Worm (Caenorhabditis elegans) whole organism, L2 larva: ENCODE measurements around the gene seld-1.

ENCODE experiments used
- F13H6.1 ChIP-seq: sonication (generic microtip); optimal IDR thresholded peaks from 2 replicates; lab custom pipeline; 2016; ENCODE audit warnings: missing genetic modification characterization, missing compliant biosample characterization
- aly-2 ChIP-seq: fragments of 150-350 bp; optimal IDR thresholded peaks from 2 replicates; lab custom pipeline; 2014; ENCODE audit warnings: missing biosample characterization, missing genetic modification characterization
- ama-1 ChIP-seq: fragments of 150-350 bp; optimal IDR thresholded peaks from 2 replicates; lab custom pipeline; 2018; ENCODE audit warnings: inconsistent platforms
- fos-1 ChIP-seq: fragments of 150-350 bp; optimal IDR thresholded peaks from 2 replicates; lab custom pipeline; 2014; ENCODE audit warnings: missing biosample characterization, missing genetic modification characterization
- lin-11 ChIP-seq: fragments of 150-350 bp; sonication (generic microtip); optimal IDR thresholded peaks from 2 replicates; lab custom pipeline; 2014; ENCODE audit warnings: missing biosample characterization, missing genetic modification characterization, inconsistent platforms, mixed read lengths
- mdl-1 ChIP-seq, 2 experiments: fragments of 150-350 bp in 1 of 2; sonication (generic microtip) in 1 of 2; optimal IDR thresholded peaks; 2 replicates each; lab custom pipeline; 2017; ENCODE audit warnings: missing biosample characterization in 2 of 2, missing genetic modification characterization in 2 of 2
- skn-1 ChIP-seq: sonication (generic microtip); optimal IDR thresholded peaks from 2 replicates; lab custom pipeline; 2017; ENCODE audit warnings: missing biosample characterization, missing genetic modification characterization
- unc-62 ChIP-seq: fragments of 150-350 bp; optimal IDR thresholded peaks from 2 replicates; lab custom pipeline; 2014; ENCODE audit warnings: missing biosample characterization, missing genetic modification reagents, missing genetic modification characterization
- zag-1 ChIP-seq: fragments of 150-350 bp; optimal IDR thresholded peaks from 2 replicates; lab custom pipeline; 2014; ENCODE audit warnings: missing biosample characterization, missing genetic modification characterization
- ztf-4 ChIP-seq: fragments of 150-350 bp; optimal IDR thresholded peaks from 2 replicates; lab custom pipeline; 2014; ENCODE audit warnings: missing biosample characterization, missing genetic modification characterization

DNA sequence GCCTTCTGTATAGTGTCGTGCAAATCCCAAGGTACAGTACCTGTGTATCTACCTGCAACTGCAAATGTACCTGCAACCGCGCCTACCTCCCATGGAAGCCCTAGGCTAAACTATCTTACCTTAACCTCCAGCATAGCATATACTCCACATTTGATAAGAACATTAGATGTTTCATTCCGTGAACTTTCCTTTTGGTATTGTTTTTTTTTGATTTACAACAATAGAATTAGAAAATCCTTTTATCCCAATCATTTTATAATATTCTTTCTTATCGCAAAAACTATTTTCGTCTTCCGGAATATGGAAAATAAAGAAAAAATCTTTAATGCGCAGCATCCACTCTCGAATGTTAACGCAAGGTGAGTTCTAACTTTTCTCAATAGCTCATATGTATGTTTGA is 31.1 kb upstream of the seld-1 start, which contains the start of gene Y38H8A.2:
- TF ChIP-seq ztf-4 (tag; lab: Kevin White, UChicago) (no peak), unc-62 (no peak), skn-1 (no peak), mdl-1 (tag; optimal IDR thresholded peaks at IDR 0.05; lab: Kevin White, UChicago) (no peak), F13H6.1 (tag; lab: Kevin White, UChicago) (no peak), zag-1 (tag; lab: Kevin White, UChicago) (no peak), fos-1 (no peak), ama-1 (lab: Kevin White, UChicago) (no peak), lin-11 (tag; lab: Kevin White, UChicago) (no peak), aly-2 (tag; lab: Kevin White, UChicago) (no peak)
